Worm (Caenorhabditis elegans) whole organism, young adult: ENCODE measurements around the gene bli-6.

Source experiments
- F37B4.10 ChIP-seq: fragments of 200-800 bp; sonication (Bioruptor generic); IDR thresholded peaks from 2 replicates; pipeline ENCODE4 v1.3.6; 2022; ENCODE audit warnings: missing genetic modification characterization, missing compliant biosample characterization
- T07F8.4 ChIP-seq: sonication (generic microtip); optimal IDR thresholded peaks from 2 replicates; lab custom pipeline; 2016; ENCODE audit warnings: mild to moderate bottlenecking, missing genetic modification characterization, moderate library complexity, missing compliant biosample characterization
- T26A5.8 ChIP-seq: sonication (generic microtip); optimal IDR thresholded peaks from 2 replicates; lab custom pipeline; 2016; ENCODE audit warnings: missing genetic modification characterization, missing compliant biosample characterization
- ama-1 ChIP-seq, 3 experiments: fragments of 150-350 bp in 1 of 3; sonication (generic microtip) in 2 of 3; optimal IDR thresholded peaks; 2 replicates each; lab custom pipeline; 2014 to 2018; ENCODE audit warnings: missing biosample characterization in 2 of 3, missing genetic modification characterization in 2 of 3, missing genetic modification reagents in 2 of 3
- athp-1 ChIP-seq: sonication (generic microtip); optimal IDR thresholded peaks from 2 replicates; lab custom pipeline; 2017; ENCODE audit warnings: mild to moderate bottlenecking, missing genetic modification characterization, missing compliant biosample characterization
- dpl-1 ChIP-seq: fragments of 150-350 bp; optimal IDR thresholded peaks from 2 replicates; lab custom pipeline; 2014; ENCODE audit warnings: missing biosample characterization, missing genetic modification reagents, missing genetic modification characterization
- egrh-3 ChIP-seq: fragments of 200-800 bp; sonication (Bioruptor generic); IDR thresholded peaks from 2 replicates; pipeline ENCODE4 v1.3.6; 2022; ENCODE audit warnings: missing genetic modification reagents, missing genetic modification characterization, missing compliant biosample characterization
- lin-26 ChIP-seq: fragments of 200-800 bp; sonication (Bioruptor generic); IDR thresholded peaks from 2 replicates; pipeline ENCODE4 v1.3.6; 2022; ENCODE audit warnings: missing genetic modification reagents, missing genetic modification characterization, missing compliant biosample characterization
- nfya-1 ChIP-seq: sonication (generic microtip); optimal IDR thresholded peaks from 2 replicates; lab custom pipeline; 2017; ENCODE audit warnings: antibody characterized with exemption, missing compliant biosample characterization, missing genetic modification characterization, borderline replicate concordance; ENCODE audit not compliant: insufficient read depth
- unc-130 ChIP-seq: sonication (generic microtip); optimal IDR thresholded peaks from 2 replicates; lab custom pipeline; 2016; ENCODE audit warnings: missing genetic modification reagents, missing genetic modification characterization, missing compliant biosample characterization

DNA sequence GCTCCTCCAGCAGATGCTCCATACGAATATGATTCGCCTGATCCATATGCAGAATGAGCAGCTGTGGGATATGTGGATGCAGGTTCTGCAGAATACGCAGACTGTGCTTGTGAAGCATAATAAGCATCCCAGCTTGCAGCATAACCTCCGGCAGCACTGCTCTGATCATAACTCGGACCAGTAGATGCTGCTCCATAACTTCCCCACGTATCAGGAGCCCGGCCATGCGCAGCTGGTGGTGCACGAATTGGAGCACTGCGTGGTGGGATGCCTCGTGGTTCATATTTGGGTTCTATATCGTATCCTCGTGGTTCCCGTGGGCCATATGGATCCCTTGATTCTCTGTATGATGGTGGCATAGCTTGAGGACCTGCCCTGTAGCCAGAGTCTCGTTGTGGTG is 3.1 kb upstream of the bli-6 start:
- TF ChIP-seq T26A5.8 (tag; lab: Kevin White, UChicago) (no peak), unc-130 (GFP tag; lab: Kevin White, UChicago) (no peak), lin-26 (no peak), dpl-1 (GFP tag; lab: Kevin White, UChicago) (no peak), ama-1 (optimal IDR thresholded peaks at IDR 0.05; lab: Kevin White, UChicago) (no peak), ama-1 (GFP tag; optimal IDR thresholded peaks at IDR 0.05; lab: Kevin White, UChicago) (no peak), athp-1 (tag; lab: Kevin White, UChicago) (no peak), egrh-3 (no peak), F37B4.10 (0 out of 2 replicates have a peak, but pooled peaks have one; percentile 67), nfya-1 (tag; lab: Kevin White, UChicago) (no peak), T07F8.4 (no peak)
